Fruit fly (Drosophila melanogaster) whole organism, pupa: ENCODE data around the gene CG4328.

Source experiments
- CG10348 ChIP-seq: fragments of 200-800 bp; sonication (Bioruptor generic); IDR thresholded peaks from 2 replicates; pipeline ENCODE4 v1.3.6; 2022; ENCODE audit warnings: missing biosample characterization, missing genetic modification characterization
- CG13204 ChIP-seq: fragments of 200-800 bp; sonication (Bioruptor generic); optimal IDR thresholded peaks from 2 replicates; lab custom pipeline; 2018; ENCODE audit warnings: missing biosample characterization, mild to moderate bottlenecking, missing genetic modification characterization, moderate library complexity
- CG32121 ChIP-seq: fragments of 200-800 bp; sonication (Bioruptor generic); IDR thresholded peaks from 2 replicates; pipeline ENCODE4 v1.3.6; 2022; ENCODE audit warnings: missing biosample characterization, missing genetic modification characterization
- CG4496 ChIP-seq: fragments of 200-800 bp; sonication (Bioruptor generic); IDR thresholded peaks from 3 replicates; pipeline ENCODE4 v1.3.6; 2022; ENCODE audit warnings: missing biosample characterization, missing genetic modification characterization
- CG8159 ChIP-seq: fragments of 200-800 bp; sonication (Bioruptor generic); optimal IDR thresholded peaks from 3 replicates; lab custom pipeline; 2018; ENCODE audit warnings: missing biosample characterization, mild to moderate bottlenecking, missing genetic modification characterization, moderate library complexity
- EcR ChIP-seq: fragments of 200-800 bp; sonication (Bioruptor generic); optimal IDR thresholded peaks from 3 replicates; lab custom pipeline; 2019; ENCODE audit warnings: missing biosample characterization, missing genetic modification characterization, mild to moderate bottlenecking, moderate library complexity, missing genetic modification reagents
- Ets98B ChIP-seq: fragments of 200-800 bp; sonication (Bioruptor generic); IDR thresholded peaks from 2 replicates; pipeline ENCODE4 v1.3.6; 2022; ENCODE audit warnings: missing biosample characterization, missing genetic modification characterization
- Pif1B ChIP-seq: fragments of 200-800 bp; sonication (Bioruptor generic); optimal IDR thresholded peaks from 3 replicates; lab custom pipeline; 2016; ENCODE audit warnings: missing biosample characterization, missing genetic modification characterization
- Snoo ChIP-seq: fragments of 200-800 bp; sonication (Bioruptor generic); optimal IDR thresholded peaks from 3 replicates; lab custom pipeline; 2017; ENCODE audit warnings: missing biosample characterization, mild to moderate bottlenecking, missing genetic modification characterization, inconsistent platforms
- fd96Ca ChIP-seq: fragments of 200-800 bp; sonication (Bioruptor generic); IDR thresholded peaks from 3 replicates; pipeline ENCODE4 v1.3.6; 2022; ENCODE audit warnings: missing biosample characterization, missing genetic modification characterization
- gl ChIP-seq: fragments of 200-800 bp; sonication (Bioruptor generic); optimal IDR thresholded peaks from 2 replicates; lab custom pipeline; 2018; ENCODE audit warnings: missing biosample characterization, mild to moderate bottlenecking, missing genetic modification characterization

DNA sequence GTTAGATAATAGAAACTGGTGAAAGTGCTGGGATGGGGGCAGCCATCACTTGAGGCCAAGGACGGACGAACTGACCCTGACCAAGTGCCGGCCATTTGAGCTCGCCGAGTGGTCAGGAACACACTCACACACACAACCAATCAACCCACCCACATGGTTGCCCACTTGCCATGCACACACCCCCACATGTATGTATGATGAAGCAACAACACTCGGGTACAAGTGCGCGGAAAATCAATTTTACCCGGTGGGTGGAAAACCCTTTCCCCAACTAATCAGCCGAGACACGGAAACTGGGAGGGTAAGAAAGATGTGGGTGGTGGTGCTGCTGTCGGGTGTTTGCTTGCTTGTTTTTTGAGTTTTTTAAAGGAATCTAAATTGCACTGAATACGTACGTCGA is 19.4 kb downstream of the CG4328 start:
- TF ChIP-seq gl (tag; lab: Kevin White, UChicago): no peak
- no peak for TF ChIP-seq Pif1B (GFP tag; lab: Kevin White, UChicago)
- no peak for TF ChIP-seq CG13204 (GFP tag; lab: Kevin White, UChicago)
- no peak for TF ChIP-seq fd96Ca
- no peak for TF ChIP-seq CG10348
- no peak for TF ChIP-seq Snoo (tag; lab: Kevin White, UChicago)
- TF ChIP-seq CG4496 (GFP tag; lab: Robert Waterston, UW): no peak
- no peak for TF ChIP-seq Ets98B
- TF ChIP-seq CG32121 (GFP tag; lab: Robert Waterston, UW): no peak
- TF ChIP-seq CG8159 (tag; lab: Kevin White, UChicago): no peak
- TF ChIP-seq EcR (GFP tag; lab: Kevin White, UChicago): no peak
